Fruit fly (Drosophila melanogaster) whole organism, embryonic: Measurements from ENCODE around the gene CG13048.

Experiments
- Atf6 ChIP-seq: fragments of 200-800 bp; sonication (Bioruptor generic); IDR thresholded peaks from 2 replicates; pipeline ENCODE4 v1.3.6; 2022; ENCODE audit warnings: missing biosample characterization, missing genetic modification characterization
- Blimp-1 ChIP-seq: fragments of 200-800 bp; sonication (Bioruptor generic); optimal IDR thresholded peaks from 3 replicates; lab custom pipeline; 2018; ENCODE audit warnings: missing biosample characterization, missing genetic modification characterization, mild to moderate bottlenecking, moderate library complexity, missing genetic modification reagents
- CG10565 ChIP-seq: fragments of 200-800 bp; sonication (Bioruptor generic); optimal IDR thresholded peaks from 3 replicates; lab custom pipeline; 2016; ENCODE audit warnings: missing biosample characterization, mild to moderate bottlenecking, missing genetic modification characterization
- CG11085 ChIP-seq: fragments of 200-800 bp; sonication (Bioruptor generic); IDR thresholded peaks from 2 replicates; pipeline ENCODE4 v1.3.6; 2022; ENCODE audit warnings: missing biosample characterization, missing genetic modification characterization
- CG11504 ChIP-seq: fragments of 200-800 bp; sonication (Bioruptor generic); optimal IDR thresholded peaks from 3 replicates; lab custom pipeline; 2019; ENCODE audit warnings: missing biosample characterization, mild to moderate bottlenecking, missing genetic modification characterization, moderate library complexity
- CG12236 ChIP-seq: fragments of 200-800 bp; sonication (Bioruptor generic); optimal IDR thresholded peaks from 2 replicates; lab custom pipeline; 2016; ENCODE audit warnings: missing biosample characterization, missing genetic modification characterization
- CG13424 ChIP-seq: fragments of 200-800 bp; sonication (Bioruptor generic); optimal IDR thresholded peaks from 2 replicates; lab custom pipeline; 2019; ENCODE audit warnings: missing biosample characterization, mild to moderate bottlenecking, missing genetic modification characterization, moderate library complexity
- CG14441 ChIP-seq: fragments of 200-800 bp; sonication (Bioruptor generic); IDR thresholded peaks from 2 replicates; pipeline ENCODE4 v1.3.6; 2022; ENCODE audit warnings: missing biosample characterization, missing genetic modification characterization
- CG15696 ChIP-seq: fragments of 200-800 bp; sonication (Bioruptor generic); optimal IDR thresholded peaks from 2 replicates; lab custom pipeline; 2019; ENCODE audit warnings: missing biosample characterization, mild to moderate bottlenecking, missing genetic modification characterization, moderate library complexity
- CG17359 ChIP-seq: fragments of 200-800 bp; sonication (Bioruptor generic); optimal IDR thresholded peaks from 3 replicates; lab custom pipeline; 2018; ENCODE audit warnings: missing biosample characterization, mild to moderate bottlenecking, missing genetic modification characterization, moderate library complexity
- CG2678 ChIP-seq: fragments of 200-800 bp; sonication (Bioruptor generic); optimal IDR thresholded peaks from 3 replicates; lab custom pipeline; 2019; ENCODE audit warnings: missing biosample characterization, mild to moderate bottlenecking, missing genetic modification characterization, moderate library complexity
- CG30403 ChIP-seq: fragments of 200-800 bp; sonication (Bioruptor generic); optimal IDR thresholded peaks from 3 replicates; lab custom pipeline; 2016; ENCODE audit warnings: missing biosample characterization, missing genetic modification characterization
- CG31224 ChIP-seq: fragments of 200-800 bp; sonication (Bioruptor generic); IDR thresholded peaks from 2 replicates; pipeline ENCODE4 v1.3.6; 2022; ENCODE audit warnings: missing biosample characterization, missing genetic modification characterization
- CG34224 ChIP-seq: fragments of 200-800 bp; sonication (Bioruptor generic); IDR thresholded peaks from 3 replicates; pipeline ENCODE4 v1.3.6; 2022; ENCODE audit warnings: missing biosample characterization, missing genetic modification characterization; ENCODE audit not compliant: partially characterized antibody
- CG3726 ChIP-seq: fragments of 200-800 bp; sonication (Bioruptor generic); IDR thresholded peaks from 3 replicates; pipeline ENCODE4, ENCODE4 v1.3.6; 2022; ENCODE audit warnings: missing biosample characterization, missing genetic modification characterization
- CG4404 ChIP-seq: fragments of 200-800 bp; sonication (Bioruptor generic); IDR thresholded peaks from 2 replicates; pipeline ENCODE4 v1.3.6; 2022; ENCODE audit warnings: missing biosample characterization, missing genetic modification characterization
- CG4617 ChIP-seq: fragments of 200-800 bp; sonication (Bioruptor generic); optimal IDR thresholded peaks from 3 replicates; lab custom pipeline; 2016; ENCODE audit warnings: missing biosample characterization, missing genetic modification characterization, borderline replicate concordance
- CG7556 ChIP-seq: fragments of 200-800 bp; sonication (Bioruptor generic); optimal IDR thresholded peaks from 2 replicates; lab custom pipeline; 2017; ENCODE audit warnings: missing biosample characterization, mild to moderate bottlenecking, missing genetic modification characterization
- CG7839 ChIP-seq: fragments of 200-800 bp; sonication (Bioruptor generic); optimal IDR thresholded peaks from 3 replicates; lab custom pipeline; 2018; ENCODE audit warnings: missing biosample characterization, mild to moderate bottlenecking, missing genetic modification characterization, moderate library complexity
- CG8924 ChIP-seq: fragments of 200-800 bp; optimal IDR thresholded peaks from 3 replicates; lab custom pipeline; 2019; ENCODE audit warnings: missing biosample characterization, mild to moderate bottlenecking, missing genetic modification characterization, moderate library complexity
- CG9727 ChIP-seq: fragments of 200-800 bp; sonication (Bioruptor generic); optimal IDR thresholded peaks from 3 replicates; lab custom pipeline; 2017; ENCODE audit warnings: missing biosample characterization, mild to moderate bottlenecking, missing genetic modification characterization
- Dfd ChIP-seq, 2 experiments: fragments of >200 bp; optimal IDR thresholded peaks; 2 replicates each; lab custom pipeline; 2017; ENCODE audit warnings: missing biosample characterization in 2 of 2, missing genetic modification characterization in 2 of 2
- Doc2 ChIP-seq: fragments of 200-800 bp; sonication (Bioruptor generic); IDR thresholded peaks from 2 replicates; pipeline ENCODE4 v1.3.6; 2022; ENCODE audit warnings: missing biosample characterization, missing genetic modification characterization
- Hr51 ChIP-seq, 2 experiments: fragments of 200-800 bp; sonication (Bioruptor generic); optimal IDR thresholded peaks; 2 replicates in 1 of 2; 3 replicates in 1 of 2; lab custom pipeline; 2016 to 2018; ENCODE audit warnings: missing biosample characterization in 2 of 2, missing genetic modification characterization in 2 of 2, mild to moderate bottlenecking in 1 of 2, moderate library complexity in 1 of 2
- Nf-YC ChIP-seq: fragments of 200-800 bp; optimal IDR thresholded peaks from 3 replicates; lab custom pipeline; 2019; ENCODE audit warnings: missing biosample characterization, mild to moderate bottlenecking, missing genetic modification characterization, moderate library complexity
- Oli ChIP-seq: fragments of 200-800 bp; sonication (Bioruptor generic); optimal IDR thresholded peaks from 2 replicates; lab custom pipeline; 2018; ENCODE audit warnings: missing biosample characterization, mild to moderate bottlenecking, missing genetic modification characterization, moderate library complexity
- Poxn ChIP-seq: fragments of 200-800 bp; sonication (Bioruptor generic); IDR thresholded peaks from 2 replicates; pipeline ENCODE4 v1.3.6; 2022; ENCODE audit warnings: missing biosample characterization, missing genetic modification characterization
- Rx ChIP-seq: fragments of 200-800 bp; sonication (Bioruptor generic); IDR thresholded peaks from 2 replicates; pipeline ENCODE4 v1.3.6; 2022; ENCODE audit warnings: missing biosample characterization, missing genetic modification characterization
- Sox100B ChIP-seq: fragments of 200-800 bp; sonication (Bioruptor generic); optimal IDR thresholded peaks from 3 replicates; lab custom pipeline; 2018; ENCODE audit warnings: missing biosample characterization, mild to moderate bottlenecking, missing genetic modification characterization
- Spps ChIP-seq: fragments of 200-800 bp; sonication (Bioruptor generic); optimal IDR thresholded peaks from 2 replicates; lab custom pipeline; 2018; ENCODE audit warnings: missing biosample characterization, mild to moderate bottlenecking, missing genetic modification characterization
- Usf ChIP-seq: fragments of 200-800 bp; sonication (Bioruptor generic); optimal IDR thresholded peaks from 2 replicates; lab custom pipeline; 2017; ENCODE audit warnings: missing genotype, missing biosample characterization, missing genetic modification characterization
- cg ChIP-seq: fragments of 200-800 bp; sonication (Bioruptor generic); optimal IDR thresholded peaks from 3 replicates; lab custom pipeline; 2019; ENCODE audit warnings: missing biosample characterization, mild to moderate bottlenecking, missing genetic modification characterization, moderate library complexity
- disco-r ChIP-seq: fragments of 200-800 bp; sonication (Bioruptor generic); optimal IDR thresholded peaks from 2 replicates; lab custom pipeline; 2016; ENCODE audit warnings: missing biosample characterization, missing genetic modification characterization
- dmrt99B ChIP-seq: fragments of 200-800 bp; sonication (Bioruptor generic); optimal IDR thresholded peaks from 2 replicates; lab custom pipeline; 2018; ENCODE audit warnings: missing biosample characterization, mild to moderate bottlenecking, missing genetic modification characterization, moderate library complexity
- fru ChIP-seq: fragments of >200 bp; optimal IDR thresholded peaks from 2 replicates; lab custom pipeline; 2017
- gem ChIP-seq: fragments of 200-800 bp; sonication (Bioruptor generic); optimal IDR thresholded peaks from 2 replicates; lab custom pipeline; 2019; ENCODE audit warnings: missing biosample characterization, mild to moderate bottlenecking, missing genetic modification characterization, moderate library complexity
- gsb-n ChIP-seq: fragments of 200-800 bp; sonication (Bioruptor generic); optimal IDR thresholded peaks from 3 replicates; lab custom pipeline; 2018; ENCODE audit warnings: missing biosample characterization, mild to moderate bottlenecking, missing genetic modification characterization
- lola ChIP-seq, 3 experiments: fragments of >200 bp in 2 of 3; fragments of 200-800 bp in 1 of 3; sonication (Bioruptor generic) in 1 of 3; optimal IDR thresholded peaks; 2 replicates each; lab custom pipeline; 2017 to 2019; ENCODE audit warnings: missing biosample characterization in 3 of 3, missing genetic modification characterization in 3 of 3, mild to moderate bottlenecking in 1 of 3, moderate library complexity in 1 of 3
- nmo ChIP-seq: fragments of 200-800 bp; sonication (Bioruptor generic); optimal IDR thresholded peaks from 2 replicates; lab custom pipeline; 2018; ENCODE audit warnings: missing biosample characterization, mild to moderate bottlenecking, missing genetic modification characterization, moderate library complexity
- oc ChIP-seq: fragments of 200-800 bp; sonication (Bioruptor generic); optimal IDR thresholded peaks from 2 replicates; lab custom pipeline; 2018; ENCODE audit warnings: missing biosample characterization, mild to moderate bottlenecking, missing genetic modification characterization, moderate library complexity
- onecut ChIP-seq: fragments of 200-800 bp; sonication (Bioruptor generic); IDR thresholded peaks from 2 replicates; pipeline ENCODE4 v1.3.6; 2022; ENCODE audit warnings: missing biosample characterization, missing genetic modification characterization
- peb ChIP-seq: fragments of 200-800 bp; sonication (Bioruptor generic); IDR thresholded peaks from 2 replicates; pipeline ENCODE4 v1.3.6; 2022; ENCODE audit warnings: missing biosample characterization, missing genetic modification characterization
- ro ChIP-seq: fragments of 200-800 bp; sonication (Bioruptor generic); IDR thresholded peaks from 2 replicates; pipeline ENCODE4 v1.3.6; 2022; ENCODE audit warnings: missing biosample characterization, missing genetic modification characterization
- row ChIP-seq: fragments of 200-800 bp; sonication (Bioruptor generic); IDR thresholded peaks from 3 replicates; pipeline ENCODE4 v1.3.6; 2022; ENCODE audit warnings: missing biosample characterization, missing genetic modification characterization
- schlank ChIP-seq: fragments of 200-800 bp; sonication (Bioruptor generic); optimal IDR thresholded peaks from 2 replicates; lab custom pipeline; 2018; ENCODE audit warnings: missing biosample characterization, mild to moderate bottlenecking, missing genetic modification characterization
- tap ChIP-seq: fragments of 200-800 bp; optimal IDR thresholded peaks from 3 replicates; lab custom pipeline; 2019; ENCODE audit warnings: missing biosample characterization, mild to moderate bottlenecking, missing genetic modification characterization, moderate library complexity
- tgo ChIP-seq: fragments of 200-800 bp; sonication (Bioruptor generic); IDR thresholded peaks from 3 replicates; pipeline ENCODE4 v1.3.6; 2022; ENCODE audit warnings: missing biosample characterization, missing genetic modification characterization
- tio ChIP-seq: fragments of 200-800 bp; sonication (Bioruptor generic); optimal IDR thresholded peaks from 2 replicates; lab custom pipeline; 2017; ENCODE audit warnings: missing biosample characterization, missing genetic modification characterization, inconsistent platforms
- unpg ChIP-seq: fragments of 200-800 bp; sonication (Bioruptor generic); optimal IDR thresholded peaks from 3 replicates; lab custom pipeline; 2018; ENCODE audit warnings: missing biosample characterization, mild to moderate bottlenecking, missing genetic modification characterization, moderate library complexity

Gene CG13048

DNA sequence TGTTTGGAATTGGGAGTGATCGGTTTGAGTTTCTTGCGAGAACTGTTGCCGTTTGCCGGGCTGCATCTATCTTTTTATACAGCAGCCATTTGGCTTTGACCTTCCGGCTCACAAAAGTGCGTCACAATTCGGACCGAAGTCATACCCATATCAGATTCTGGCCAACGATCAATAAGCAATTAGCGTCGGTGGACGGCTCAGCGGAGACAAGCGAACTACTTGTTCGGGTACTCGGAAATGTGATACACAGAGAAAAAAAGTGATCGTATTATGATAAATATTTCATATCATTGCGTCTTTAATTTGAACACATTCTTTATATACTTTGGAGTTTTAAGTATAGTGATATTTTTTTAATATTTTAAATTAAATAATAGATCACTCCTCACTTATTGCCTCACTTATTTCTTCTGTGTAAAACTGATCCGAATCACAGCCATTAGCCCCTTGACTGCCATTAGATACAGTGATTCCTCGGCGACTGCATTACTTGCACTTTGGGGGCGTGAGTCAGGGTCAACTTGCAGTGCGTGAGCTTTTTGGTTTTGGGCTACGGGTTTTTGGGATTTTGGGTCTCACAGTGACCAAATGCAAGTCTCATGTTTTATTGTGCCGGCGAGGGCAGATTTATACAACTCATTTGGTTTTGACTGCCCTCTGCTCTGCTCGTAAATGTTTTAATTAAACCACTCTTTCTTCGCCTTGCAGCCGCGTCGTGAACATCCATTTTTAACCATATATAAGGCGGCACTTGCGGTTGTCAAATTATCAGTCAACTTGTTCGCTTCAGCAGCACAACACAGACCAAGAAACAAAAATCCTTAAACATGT is 22.3 kb upstream of the CG13048 start, which contains the start of the genes CG13043 and CG13063:
CG13043 (minus strand) TSS at position 51 of the 831 bp plus-strand sequence.
CG13063 (plus strand) TSS at position 781 of the 831 bp plus-strand sequence.
- TF ChIP-seq CG13424: peak; percentile 34
- TF ChIP-seq Hr51 (GFP tag; optimal IDR thresholded peaks at IDR 0.05; lab: Kevin White, UChicago): peak in 1 of 2 experiments; percentile 37
- peak; percentile 22 for TF ChIP-seq Oli (tag; lab: Kevin White, UChicago)
- peak; percentile 15; the same call in 1 of the 2 replicates for TF ChIP-seq Atf6 (GFP tag; lab: Robert Waterston, UW)
- no peak for TF ChIP-seq onecut (GFP tag; lab: Robert Waterston, UW)
- no peak for TF ChIP-seq CG3726 (GFP tag; lab: Robert Waterston, UW)
- no peak for TF ChIP-seq schlank
- no peak for TF ChIP-seq CG8924 (tag; lab: Kevin White, UChicago)
- TF ChIP-seq lola (GFP tag; optimal IDR thresholded peaks at IDR 0.05; lab: Kevin White, UChicago): no peak
- no peak for TF ChIP-seq Usf (GFP tag; lab: Kevin White, UChicago)
- TF ChIP-seq unpg (GFP tag; lab: Kevin White, UChicago): peak; percentile 42
- TF ChIP-seq CG17359 (tag; lab: Kevin White, UChicago): no peak
- no peak for TF ChIP-seq Poxn (GFP tag; lab: Robert Waterston, UW)
- TF ChIP-seq CG2678 (tag; lab: Kevin White, UChicago): peak; percentile 42
- TF ChIP-seq row: peak; percentile 41; the same call in 1 of the 3 replicates
- TF ChIP-seq CG7556 (GFP tag; lab: Kevin White, UChicago): peak; percentile 11
- 0 out of 2 replicates have a peak, but pooled peaks have one; percentile 27 for TF ChIP-seq CG14441 (GFP tag; lab: Robert Waterston, UW)
- TF ChIP-seq CG4617: no peak
- TF ChIP-seq gem: peak; percentile 59
- peak; percentile 32 for TF ChIP-seq Sox100B
- no peak for TF ChIP-seq Rx (GFP tag; lab: Robert Waterston, UW)
- no peak for TF ChIP-seq tgo
- TF ChIP-seq Nf-YC (tag; lab: Kevin White, UChicago): no peak
- peak; percentile 27 for TF ChIP-seq Blimp-1 (GFP tag; lab: Kevin White, UChicago)
- TF ChIP-seq gsb-n (tag; lab: Kevin White, UChicago): peak; percentile 58
- TF ChIP-seq dmrt99B (tag; lab: Kevin White, UChicago): peak; percentile 2
- no peak for TF ChIP-seq peb
- TF ChIP-seq tap (tag; lab: Kevin White, UChicago): peak; percentile 22
- peak; percentile 26 for TF ChIP-seq CG7839
- no peak for TF ChIP-seq Spps (tag; lab: Kevin White, UChicago)
- no peak for TF ChIP-seq disco-r (GFP tag; lab: Kevin White, UChicago)
- no peak for TF ChIP-seq fru
- peak; percentile 7 for TF ChIP-seq oc
- no peak for TF ChIP-seq ro (GFP tag; lab: Robert Waterston, UW)
- no peak for TF ChIP-seq CG15696
- TF ChIP-seq CG10565 (GFP tag; lab: Kevin White, UChicago): no peak
- TF ChIP-seq tio (GFP tag; lab: Kevin White, UChicago): no peak
- TF ChIP-seq CG11504 (tag; lab: Kevin White, UChicago): peak; percentile 59
- no peak for TF ChIP-seq CG9727 (GFP tag; lab: Kevin White, UChicago)
- TF ChIP-seq CG31224 (GFP tag; lab: Robert Waterston, UW): no peak
- no peak for TF ChIP-seq CG34224 (GFP tag; lab: Robert Waterston, UW)
- peak; percentile 10 for TF ChIP-seq nmo
- no peak for TF ChIP-seq Dfd (GFP tag; optimal IDR thresholded peaks at IDR 0.05; lab: Kevin White, UChicago)
- TF ChIP-seq Doc2 (GFP tag; lab: Robert Waterston, UW): no peak
- TF ChIP-seq CG11085 (GFP tag; lab: Robert Waterston, UW): no peak
- no peak for TF ChIP-seq CG12236 (GFP tag; lab: Kevin White, UChicago)
- TF ChIP-seq CG4404 (GFP tag; lab: Robert Waterston, UW): no peak
- no peak for TF ChIP-seq CG30403 (GFP tag; lab: Kevin White, UChicago)
- TF ChIP-seq cg (GFP tag; lab: Kevin White, UChicago): no peak
